Fruit fly (Drosophila melanogaster): Measurements from ENCODE around the gene CG3285.
A peak's percentile ranks its signal among the peaks of the same experiment; 100 is the strongest.

Gene CG3285

dm6 chr2L:3338566-3339215 lies 8.0 kb downstream of the CG3285 start (continued):
- TF ChIP-seq Ets97D (GFP tag; optimal IDR thresholded peaks at IDR 0.05) (peak; percentile 28), CG7963 (GFP tag; IDR thresholded peaks at IDR 0.05; ENCODE audit: partially characterized antibody) (no peak), CG6813 (GFP tag; optimal IDR thresholded peaks at IDR 0.05) (peak; percentile 43), Meics (GFP tag; optimal IDR thresholded peaks at IDR 0.05) (no peak), Tbp (GFP tag; optimal IDR thresholded peaks at IDR 0.05) (no peak), al (GFP tag; IDR thresholded peaks at IDR 0.05) (no peak), Nf-YC (tag; optimal IDR thresholded peaks at IDR 0.05) (no peak), CG12155 (GFP tag; optimal IDR thresholded peaks at IDR 0.05) (peak; percentile 47), GATAe (GFP tag; conservative IDR thresholded peaks at IDR 0.05) (no peak), dmrt11E (tag; optimal IDR thresholded peaks at IDR 0.05) (peak; percentile 84), Bgb (GFP tag; IDR thresholded peaks at IDR 0.05; ENCODE audit: partially characterized antibody) (no peak), CG4854 (GFP tag; optimal IDR thresholded peaks at IDR 0.05) (no peak), Rx (GFP tag; IDR thresholded peaks at IDR 0.05) (peak; percentile 79), stwl (tag; optimal IDR thresholded peaks at IDR 0.05) (peak; percentile 9), CG31224 (GFP tag; IDR thresholded peaks at IDR 0.05) (no peak), cas (GFP tag; IDR thresholded peaks at IDR 0.05) (no peak), CG9876 (GFP tag; optimal IDR thresholded peaks at IDR 0.05) (peak; percentile 45), CG7786 (GFP tag; optimal IDR thresholded peaks at IDR 0.05) (peak; percentile 76), CG8388 (GFP tag; optimal IDR thresholded peaks at IDR 0.05) (peak; percentile 88), CG4424 (GFP tag; optimal IDR thresholded peaks at IDR 0.05) (peak; percentile 91), gt (GFP tag; IDR thresholded peaks at IDR 0.05) (peak; percentile 67), nerfin-1 (tag; optimal IDR thresholded peaks at IDR 0.05) (no peak), sim (GFP tag; IDR thresholded peaks at IDR 0.05) (peak; percentile 68), tna (GFP tag; IDR thresholded peaks at IDR 0.05; ENCODE audit: partially characterized antibody) (no peak), vvl (GFP tag; IDR thresholded peaks at IDR 0.05) (peak; percentile 90), aop (GFP tag; IDR thresholded peaks at IDR 0.05) (0 out of 2 replicates have a peak, but pooled peaks have one; percentile 7), maf-S (GFP tag; optimal IDR thresholded peaks at IDR 0.05) (peak; percentile 52), Side (GFP tag; optimal IDR thresholded peaks at IDR 0.05) (peak; percentile 81), CG12391 (tag; optimal IDR thresholded peaks at IDR 0.05) (peak; percentile 88), CG9932 (GFP tag; IDR thresholded peaks at IDR 0.05) (no peak), hbn (GFP tag; IDR thresholded peaks at IDR 0.05; ENCODE audit: partially characterized antibody) (no peak), CG34224 (GFP tag; IDR thresholded peaks at IDR 0.05; ENCODE audit: partially characterized antibody) (no peak), CG4360 (GFP tag; IDR thresholded peaks at IDR 0.05) (peak; percentile 54; the same call in 1 of the 2 replicates), sr (GFP tag; IDR thresholded peaks at IDR 0.05) (no peak), NfI (GFP tag; optimal IDR thresholded peaks at IDR 0.05) (peak; percentile 43), Fer1 (GFP tag; optimal IDR thresholded peaks at IDR 0.05) (no peak), CG9797 (GFP tag; optimal IDR thresholded peaks at IDR 0.05) (no peak), CG32772 (GFP tag; IDR thresholded peaks at IDR 0.05) (peak; percentile 91), stc (GFP tag; IDR thresholded peaks at IDR 0.05) (peak; percentile 77), Ssrp (tag; optimal IDR thresholded peaks at IDR 0.05) (peak; percentile 78), Dp (GFP tag; optimal IDR thresholded peaks at IDR 0.05) (no peak), fd64A (GFP tag; optimal IDR thresholded peaks at IDR 0.05) (peak; percentile 72), sd (tag; optimal IDR thresholded peaks at IDR 0.05) (no peak), HmgD (GFP tag; optimal IDR thresholded peaks at IDR 0.05) (peak; percentile 70), fd102C (GFP tag; optimal IDR thresholded peaks at IDR 0.05) (no peak), CG9727 (GFP tag; optimal IDR thresholded peaks at IDR 0.05) (peak; percentile 52), CG12744 (GFP tag; optimal IDR thresholded peaks at IDR 0.05) (peak; percentile 47), CG11504 (tag; optimal IDR thresholded peaks at IDR 0.05) (no peak), CG8765 (GFP tag; IDR thresholded peaks at IDR 0.05) (no peak; the same call in 1 of the 2 replicates), her (GFP tag; optimal IDR thresholded peaks at IDR 0.05) (no peak)

Measured in whole organism, embryonic.